Worm (Caenorhabditis elegans) whole organism, midembryonic: Measurements from ENCODE around the gene F55G11.8.

ENCODE experiments used
- ref-1 ChIP-seq: fragments of 200-800 bp; sonication (Bioruptor generic); conservative IDR thresholded peaks from 2 replicates; pipeline ENCODE4 v1.3.6; 2022; ENCODE audit warnings: missing genetic modification reagents, missing genetic modification characterization, missing compliant biosample characterization
- tab-1 ChIP-seq: fragments of 200-800 bp; sonication (Bioruptor generic); IDR thresholded peaks from 2 replicates; pipeline ENCODE4 v1.3.6; 2022; ENCODE audit warnings: missing genetic modification characterization, missing compliant biosample characterization

DNA sequence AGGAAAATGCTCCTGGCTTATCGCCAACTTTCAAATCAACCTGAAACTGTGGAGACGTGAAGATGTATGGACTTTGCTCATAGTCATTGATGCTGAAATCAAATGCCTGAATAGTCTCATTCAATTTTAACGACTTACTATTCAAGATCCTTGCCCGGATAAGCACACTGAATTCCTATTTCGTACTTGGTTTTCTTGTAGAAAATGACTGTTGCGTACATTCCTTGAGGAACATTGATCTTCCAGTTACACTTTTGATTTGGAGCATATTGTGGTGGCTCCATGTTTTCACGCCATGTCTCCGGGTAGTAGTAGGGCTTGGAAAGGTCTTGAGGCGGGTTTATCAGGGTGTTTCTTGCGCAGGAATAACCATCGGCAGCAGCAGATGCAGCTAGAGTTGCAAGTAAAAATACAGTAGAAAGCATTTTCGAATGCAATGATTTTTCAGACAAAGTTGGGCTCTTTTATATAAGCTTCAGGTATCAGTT is 48.0 kb upstream of the F55G11.8 start, which contains the start of gene irg-6:
- TF ChIP-seq tab-1 (GFP tag; lab: Robert Waterston, UW) (no peak), ref-1 (GFP tag; lab: Robert Waterston, UW) (no peak)
